Worm (Caenorhabditis elegans) whole organism, midembryonic: ENCODE measurements around the gene C50D2.1.

ENCODE experiments used
- T22C8.4 ChIP-seq: fragments of 200-800 bp; sonication (Bioruptor generic); IDR thresholded peaks from 2 replicates; pipeline ENCODE4 v1.3.6; 2022; ENCODE audit warnings: missing genetic modification characterization, missing compliant biosample characterization
- flt-1 ChIP-seq: fragments of 200-800 bp; sonication (Bioruptor generic); IDR thresholded peaks from 2 replicates; pipeline ENCODE4 v1.3.6; 2022; ENCODE audit warnings: missing genetic modification characterization, missing compliant biosample characterization
- ref-1 ChIP-seq: fragments of 200-800 bp; sonication (Bioruptor generic); conservative IDR thresholded peaks from 2 replicates; pipeline ENCODE4 v1.3.6; 2022; ENCODE audit warnings: missing genetic modification reagents, missing genetic modification characterization, missing compliant biosample characterization
- tab-1 ChIP-seq: fragments of 200-800 bp; sonication (Bioruptor generic); IDR thresholded peaks from 2 replicates; pipeline ENCODE4 v1.3.6; 2022; ENCODE audit warnings: missing genetic modification characterization, missing compliant biosample characterization
- ztf-29 ChIP-seq: fragments of 200-800 bp; sonication (Bioruptor generic); IDR thresholded peaks from 2 replicates; pipeline ENCODE4 v1.3.6; 2022; ENCODE audit warnings: missing genetic modification reagents, missing genetic modification characterization, missing compliant biosample characterization

DNA sequence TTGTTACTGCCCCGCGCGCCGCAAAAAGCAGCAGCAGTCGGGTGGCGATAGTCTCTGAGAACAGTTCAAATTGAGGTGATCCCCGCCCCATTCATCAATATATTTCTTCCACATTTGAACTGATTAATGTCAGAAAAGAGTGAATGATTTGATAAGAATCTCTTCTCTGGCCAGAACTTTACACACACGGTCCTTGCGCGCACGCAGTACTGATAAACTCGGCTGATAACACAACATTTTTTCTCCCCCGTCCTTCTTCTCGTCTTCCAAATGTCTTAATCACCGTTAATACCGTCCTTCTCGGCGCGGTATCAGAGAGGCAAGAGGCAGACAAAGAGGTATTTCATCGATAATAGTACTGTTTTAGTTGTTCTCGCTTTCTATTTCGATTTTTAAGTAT lies 50.8 kb downstream of the C50D2.1 start, which contains the start of gene etr-1:
- TF ChIP-seq ref-1 (no peak), flt-1 (no peak), tab-1 (GFP tag; lab: Robert Waterston, UW) (no peak), ztf-29 (no peak), T22C8.4 (no peak)
